Worm (Caenorhabditis elegans): Measurements from ENCODE around the gene C07G2.5.

The C07G2.5 gene

DNA sequence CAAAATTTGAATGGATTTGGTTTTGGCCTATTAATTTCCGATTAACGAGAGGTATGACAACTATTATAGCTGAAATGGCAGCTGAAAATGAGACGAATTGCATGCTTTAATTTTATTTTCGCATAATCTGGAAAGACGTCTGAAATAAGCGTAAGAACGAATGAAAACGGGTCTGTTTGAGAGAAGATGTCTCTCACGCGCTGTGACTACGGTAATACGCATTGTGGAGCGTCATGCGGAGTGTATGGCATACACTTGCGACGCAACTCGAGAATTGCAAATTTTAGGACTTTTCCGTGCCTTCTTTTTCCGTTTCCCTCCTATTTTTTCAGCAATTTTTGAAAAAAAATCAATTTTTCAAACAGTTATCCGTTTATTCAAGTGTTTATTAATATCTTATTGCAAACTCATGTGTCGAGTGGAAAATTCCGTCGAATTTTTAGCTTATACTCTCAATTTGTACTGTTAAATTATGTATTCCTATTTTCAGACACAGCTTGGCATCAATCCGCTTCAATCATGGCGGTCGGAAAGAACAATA, 23.3 kb downstream of the C07G2.5 start, which contains the start of gene rps-1 (continued):
- TF ChIP-seq fkh-10 (GFP tag; optimal IDR thresholded peaks at IDR 0.05) (peak; percentile 91), ZK546.5 (tag; optimal IDR thresholded peaks at IDR 0.05) (peak; percentile 58), R02D3.7 (tag; optimal IDR thresholded peaks at IDR 0.05) (peak; percentile 93), nfya-1 (tag; optimal IDR thresholded peaks at IDR 0.05; ENCODE audit: insufficient read depth) (peak; percentile 99), nhr-23 (tag; optimal IDR thresholded peaks at IDR 0.05) (peak; percentile 99)

DNA sequence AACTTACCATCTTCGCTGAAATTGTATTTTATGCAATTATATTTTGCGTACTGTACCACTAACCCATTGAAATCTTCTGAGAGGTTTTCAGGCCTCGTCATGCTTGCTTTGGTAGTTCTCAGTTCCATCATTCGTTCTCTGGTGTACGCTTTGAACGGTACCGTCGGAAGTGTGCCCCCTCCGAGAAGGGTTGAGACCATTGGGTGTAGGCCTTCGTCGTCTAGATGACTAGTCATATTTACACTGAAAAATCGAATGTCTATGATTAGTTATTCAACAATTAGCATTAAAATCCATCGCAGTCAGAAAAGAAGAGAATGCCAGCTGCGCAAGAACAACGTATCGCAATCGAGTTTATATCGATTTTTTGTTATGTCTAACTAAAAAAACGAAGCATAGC, 23.9 kb downstream of the C07G2.5 start, which contains the start of gene ifet-1:
Gene ifet-1 (minus strand): TSS at position 243 of the 400 bp plus-strand sequence.
- TF ChIP-seq ama-1 (optimal IDR thresholded peaks at IDR 0.05) (peak; percentile 12), sea-2 (GFP tag; optimal IDR thresholded peaks at IDR 0.05) (no peak), ceh-16 (tag; optimal IDR thresholded peaks at IDR 0.05) (no peak), elt-1 (tag; optimal IDR thresholded peaks at IDR 0.05) (no peak), lsy-12 (tag; optimal IDR thresholded peaks at IDR 0.05) (no peak), lin-15B (tag; optimal IDR thresholded peaks at IDR 0.05) (no peak)

DNA sequence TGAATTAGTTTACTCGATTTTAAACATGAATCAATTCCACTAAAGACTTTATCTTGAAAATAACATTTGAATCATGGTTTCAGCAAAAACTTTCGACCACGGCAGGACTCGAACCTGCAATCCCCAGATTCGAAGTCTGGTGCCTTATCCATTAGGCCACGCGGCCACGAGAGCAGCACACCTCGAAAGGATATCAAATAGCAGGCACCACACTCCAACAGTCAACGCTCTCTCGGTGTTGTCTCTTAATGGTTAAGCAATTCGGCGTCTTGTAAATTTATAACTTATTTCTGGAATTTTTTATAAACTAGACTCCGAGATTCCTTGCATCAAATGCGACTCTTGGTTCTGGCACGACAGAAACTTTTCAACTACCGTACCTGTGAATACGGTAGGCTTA, 28.0 kb downstream of the C07G2.5 start:
- TF ChIP-seq tbx-2 (tag; optimal IDR thresholded peaks at IDR 0.05) (peak; percentile 52), ZK546.5 (tag; optimal IDR thresholded peaks at IDR 0.05) (no peak), lsy-12 (tag; optimal IDR thresholded peaks at IDR 0.05) (peak; percentile 89), egl-5 (tag; optimal IDR thresholded peaks at IDR 0.05) (no peak), pha-4 (tag; optimal IDR thresholded peaks at IDR 0.05) (peak; percentile 40), snpc-4 (tag; optimal IDR thresholded peaks at IDR 0.05) (peak; percentile 28), lin-39 (tag; optimal IDR thresholded peaks at IDR 0.05) (peak; percentile 28), lin-15B (tag; optimal IDR thresholded peaks at IDR 0.05) (peak; percentile 31), nhr-23 (tag; optimal IDR thresholded peaks at IDR 0.05) (peak; percentile 56), nfya-1 (tag; optimal IDR thresholded peaks at IDR 0.05; ENCODE audit: insufficient read depth) (peak; percentile 60), eor-1 (tag; optimal IDR thresholded peaks at IDR 0.05) (no peak), ama-1 (optimal IDR thresholded peaks at IDR 0.05) (peak; percentile 46), elt-1 (tag; optimal IDR thresholded peaks at IDR 0.05) (no peak), jun-1 (tag; optimal IDR thresholded peaks at IDR 0.05) (peak; percentile 18), egl-27 (tag; optimal IDR thresholded peaks at IDR 0.05) (peak; percentile 11), pqm-1 (tag; optimal IDR thresholded peaks at IDR 0.05) (peak; percentile 8), sea-2 (GFP tag; optimal IDR thresholded peaks at IDR 0.05) (no peak), nhr-43 (tag; optimal IDR thresholded peaks at IDR 0.05; ENCODE audit: poor library complexity, severe bottlenecking) (peak; percentile 78), elt-2 (tag; optimal IDR thresholded peaks at IDR 0.05) (peak; percentile 48)

DNA sequence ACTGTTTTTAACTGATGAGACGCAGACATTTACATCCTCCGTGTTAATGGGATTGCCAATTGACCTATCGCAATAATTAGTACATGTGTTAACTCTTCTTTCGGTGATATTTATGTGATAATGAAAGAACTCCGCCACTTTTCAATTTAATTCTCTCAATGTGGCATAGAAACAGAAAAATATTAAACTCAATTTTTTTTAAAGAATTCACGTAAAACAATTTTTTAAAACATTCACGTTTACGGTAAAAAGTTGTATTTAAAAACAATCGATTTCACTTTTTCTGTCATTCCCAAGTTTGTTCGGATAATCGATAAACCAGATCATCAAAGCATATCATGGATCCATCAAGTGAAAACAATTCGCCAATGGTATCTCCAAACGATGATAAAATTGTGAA, 30.0 kb downstream of the C07G2.5 start, which contains the start of gene mstr-2:
Gene mstr-2 (plus strand): TSS at position 301 of the 400 bp plus-strand sequence.
- no peak for TF ChIP-seq aly-2 (tag; optimal IDR thresholded peaks at IDR 0.05)
- TF ChIP-seq ZK546.5 (tag; optimal IDR thresholded peaks at IDR 0.05): no peak
- no peak for TF ChIP-seq nhr-43 (tag; optimal IDR thresholded peaks at IDR 0.05; ENCODE audit: poor library complexity, severe bottlenecking)
- TF ChIP-seq nhr-12 (tag; optimal IDR thresholded peaks at IDR 0.05): no peak
- no peak for TF ChIP-seq nhr-77 (tag; optimal IDR thresholded peaks at IDR 0.05)
- no peak for TF ChIP-seq lin-39 (tag; optimal IDR thresholded peaks at IDR 0.05)
- TF ChIP-seq mml-1 (tag; optimal IDR thresholded peaks at IDR 0.05): no peak
- TF ChIP-seq nhr-23 (tag; optimal IDR thresholded peaks at IDR 0.05): no peak
- no peak for TF ChIP-seq egl-27 (tag; optimal IDR thresholded peaks at IDR 0.05)
- TF ChIP-seq elt-3 (tag; optimal IDR thresholded peaks at IDR 0.05): no peak

DNA sequence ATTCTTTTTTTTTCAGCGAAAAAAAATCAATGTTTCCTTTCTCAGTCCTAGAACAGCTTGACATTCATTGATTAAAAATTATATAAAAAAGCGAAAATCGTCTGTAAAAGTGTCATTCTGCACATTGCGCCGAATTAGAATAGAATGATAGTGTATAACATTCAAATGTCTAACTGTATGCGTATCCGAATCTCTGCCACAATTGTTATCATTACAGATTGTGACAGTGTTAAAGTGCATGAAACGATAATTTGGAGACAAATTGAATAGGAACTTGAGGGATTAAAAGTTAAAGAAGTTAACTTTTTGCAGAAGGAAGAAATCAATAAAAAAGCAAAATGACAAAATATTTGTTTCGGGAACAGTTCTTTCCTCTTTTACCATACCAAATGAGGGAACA, 30.4 kb downstream of the C07G2.5 start:
- TF ChIP-seq pqm-1 (tag; optimal IDR thresholded peaks at IDR 0.05): peak; percentile 6
- TF ChIP-seq ama-1 (optimal IDR thresholded peaks at IDR 0.05): no peak
- no peak for TF ChIP-seq lin-15B (tag; optimal IDR thresholded peaks at IDR 0.05)
- TF ChIP-seq elt-3 (tag; optimal IDR thresholded peaks at IDR 0.05): no peak
- TF ChIP-seq elt-2 (tag; optimal IDR thresholded peaks at IDR 0.05): peak; percentile 64
- TF ChIP-seq ztf-11 (tag; optimal IDR thresholded peaks at IDR 0.05): no peak

DNA sequence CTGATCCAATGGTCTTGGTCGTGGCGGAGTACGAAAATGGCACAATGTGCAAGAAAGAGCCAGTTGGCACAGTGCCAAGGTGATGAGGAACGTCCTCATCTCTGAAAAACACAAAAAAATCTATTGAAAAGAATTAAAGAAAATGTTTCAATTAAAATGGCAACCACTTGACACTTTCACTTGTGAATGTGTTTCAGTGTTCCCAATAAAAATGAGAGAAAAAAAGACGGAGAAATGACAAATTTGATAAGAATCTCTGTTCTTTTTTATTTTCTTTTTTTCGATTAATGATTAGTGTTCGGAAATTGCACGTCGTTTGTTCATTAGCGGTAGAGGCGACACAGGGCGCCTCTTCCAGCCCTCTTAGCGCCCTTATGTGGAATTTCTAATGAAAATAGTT, 31.6 kb downstream of the C07G2.5 start, which contains the start of gene ndg-4:
Gene ndg-4 (minus strand): TSS at position 101 of the 400 bp plus-strand sequence.
- TF ChIP-seq nfya-1 (tag; optimal IDR thresholded peaks at IDR 0.05; ENCODE audit: insufficient read depth) (no peak), lin-15B (tag; optimal IDR thresholded peaks at IDR 0.05) (no peak), ceh-9 (tag; optimal IDR thresholded peaks at IDR 0.05) (no peak), fkh-10 (GFP tag; optimal IDR thresholded peaks at IDR 0.05) (no peak), daf-12 (tag; optimal IDR thresholded peaks at IDR 0.05) (no peak), skn-1 (tag; optimal IDR thresholded peaks at IDR 0.05) (no peak), ztf-4 (tag; optimal IDR thresholded peaks at IDR 0.05) (no peak), sea-2 (GFP tag; optimal IDR thresholded peaks at IDR 0.05) (no peak), unc-62 (GFP tag; optimal IDR thresholded peaks at IDR 0.05) (no peak), nhr-67 (tag; optimal IDR thresholded peaks at IDR 0.05) (no peak), ztf-11 (tag; optimal IDR thresholded peaks at IDR 0.05) (no peak), mdl-1 (tag; optimal IDR thresholded peaks at IDR 0.05) (no peak), R02D3.7 (tag; optimal IDR thresholded peaks at IDR 0.05) (no peak), nhr-77 (tag; optimal IDR thresholded peaks at IDR 0.05) (no peak), nhr-23 (tag; optimal IDR thresholded peaks at IDR 0.05) (no peak)
